Worm (Caenorhabditis elegans) whole organism, mixed stage, embryonic: ENCODE results near the gene C32D5.12.
A peak's percentile ranks its signal among the peaks of the same experiment; 100 is the strongest.

Experiments
- M03D4.4 ChIP-seq: sonication (generic microtip); optimal IDR thresholded peaks from 2 replicates; lab custom pipeline; 2017; ENCODE audit warnings: mild to moderate bottlenecking, missing genetic modification characterization, missing compliant biosample characterization
- bed-3 ChIP-seq: fragments of 200-800 bp; sonication (Bioruptor generic); optimal IDR thresholded peaks from 3 replicates; lab custom pipeline; 2018; ENCODE audit warnings: mild to moderate bottlenecking, missing genetic modification characterization, moderate library complexity, missing compliant biosample characterization
- blmp-1 ChIP-seq: fragments of 150-350 bp; optimal IDR thresholded peaks from 2 replicates; lab custom pipeline; 2014; ENCODE audit warnings: missing biosample characterization, missing genetic modification characterization
- ceh-39 ChIP-seq: fragments of 150-350 bp; optimal IDR thresholded peaks from 2 replicates; lab custom pipeline; 2014; ENCODE audit warnings: missing biosample characterization, missing genetic modification characterization
- ceh-43 ChIP-seq: fragments of 200-800 bp; sonication (Bioruptor generic); optimal IDR thresholded peaks from 2 replicates; lab custom pipeline; 2018; ENCODE audit warnings: mild to moderate bottlenecking, missing genetic modification characterization, moderate library complexity, missing compliant biosample characterization
- ceh-83 ChIP-seq: fragments of 200-800 bp; sonication (Bioruptor generic); optimal IDR thresholded peaks from 2 replicates; lab custom pipeline; 2018; ENCODE audit warnings: mild to moderate bottlenecking, missing genetic modification characterization, missing compliant biosample characterization
- ces-1 ChIP-seq: fragments of 150-350 bp; optimal IDR thresholded peaks from 2 replicates; lab custom pipeline; 2014; ENCODE audit warnings: missing biosample characterization, missing genetic modification reagents, missing genetic modification characterization
- cnd-1 ChIP-seq: fragments of 200-800 bp; sonication (Bioruptor generic); optimal IDR thresholded peaks from 2 replicates; lab custom pipeline; 2018; ENCODE audit warnings: mild to moderate bottlenecking, missing genetic modification characterization, missing compliant biosample characterization
- drap-1 ChIP-seq: fragments of 200-800 bp; sonication (Bioruptor generic); optimal IDR thresholded peaks from 3 replicates; lab custom pipeline; 2018; ENCODE audit warnings: mild to moderate bottlenecking, missing genetic modification characterization, missing compliant biosample characterization
- elt-1 ChIP-seq: sonication (generic microtip); optimal IDR thresholded peaks from 2 replicates; lab custom pipeline; 2017; ENCODE audit warnings: missing genetic modification characterization, mild to moderate bottlenecking, missing compliant biosample characterization, antibody characterized with exemption, moderate library complexity, borderline replicate concordance; ENCODE audit not compliant: insufficient read depth
- elt-3 ChIP-seq: fragments of 150-350 bp; optimal IDR thresholded peaks from 2 replicates; lab custom pipeline; 2014; ENCODE audit warnings: missing biosample characterization, missing genetic modification characterization
- flh-1 ChIP-seq: fragments of 200-800 bp; sonication (Bioruptor generic); optimal IDR thresholded peaks from 2 replicates; lab custom pipeline; 2018; ENCODE audit warnings: mild to moderate bottlenecking, missing genetic modification characterization, moderate library complexity, missing compliant biosample characterization
- ham-2 ChIP-seq: fragments of 200-800 bp; sonication (Bioruptor generic); optimal IDR thresholded peaks from 2 replicates; lab custom pipeline; 2018; ENCODE audit warnings: mild to moderate bottlenecking, missing genetic modification characterization, missing compliant biosample characterization
- hlh-1 ChIP-seq: fragments of 150-350 bp; optimal IDR thresholded peaks from 2 replicates; lab custom pipeline; 2014; ENCODE audit warnings: missing biosample characterization, missing genetic modification reagents, missing genetic modification characterization
- lin-13 ChIP-seq: fragments of 150-350 bp; optimal IDR thresholded peaks from 2 replicates; lab custom pipeline; 2014; ENCODE audit warnings: missing biosample characterization, missing genetic modification characterization
- lin-32 ChIP-seq: fragments of 200-800 bp; sonication (Bioruptor generic); optimal IDR thresholded peaks from 2 replicates; lab custom pipeline; 2018; ENCODE audit warnings: mild to moderate bottlenecking, missing genetic modification characterization, missing compliant biosample characterization
- lsy-2 ChIP-seq: fragments of 150-350 bp; optimal IDR thresholded peaks from 2 replicates; lab custom pipeline; 2014; ENCODE audit warnings: missing biosample characterization, missing genetic modification characterization
- mab-5 ChIP-seq: fragments of 150-350 bp; optimal IDR thresholded peaks from 2 replicates; lab custom pipeline; 2014; ENCODE audit warnings: missing biosample characterization, missing genetic modification characterization
- mep-1 ChIP-seq: fragments of 150-350 bp; optimal IDR thresholded peaks from 2 replicates; lab custom pipeline; 2017; ENCODE audit warnings: missing biosample characterization, missing genetic modification reagents, missing genetic modification characterization, inconsistent platforms
- mls-2 ChIP-seq: sonication (generic microtip); optimal IDR thresholded peaks from 2 replicates; lab custom pipeline; 2016; ENCODE audit warnings: mild to moderate bottlenecking, missing genetic modification characterization, moderate library complexity, missing compliant biosample characterization
- nhr-12 ChIP-seq: fragments of 150-350 bp; optimal IDR thresholded peaks from 2 replicates; lab custom pipeline; 2014; ENCODE audit warnings: missing biosample characterization, missing genetic modification characterization
- nhr-2 ChIP-seq: fragments of 150-350 bp; optimal IDR thresholded peaks from 2 replicates; lab custom pipeline; 2014; ENCODE audit warnings: missing biosample characterization, missing genetic modification characterization
- nhr-237 ChIP-seq: fragments of 150-350 bp; optimal IDR thresholded peaks from 2 replicates; lab custom pipeline; 2014; ENCODE audit warnings: missing biosample characterization, missing genetic modification characterization
- nhr-28 ChIP-seq: fragments of 150-350 bp; optimal IDR thresholded peaks from 2 replicates; lab custom pipeline; 2014; ENCODE audit warnings: missing biosample characterization, missing genetic modification characterization
- pha-4 ChIP-seq: fragments of 150-350 bp; optimal IDR thresholded peaks from 2 replicates; lab custom pipeline; 2018; ENCODE audit warnings: missing biosample characterization, missing genetic modification reagents, missing genetic modification characterization
- sem-2 ChIP-seq: fragments of 200-800 bp; sonication (Bioruptor generic); optimal IDR thresholded peaks from 2 replicates; lab custom pipeline; 2018; ENCODE audit warnings: mild to moderate bottlenecking, missing genetic modification characterization, missing compliant biosample characterization
- snpc-4 ChIP-seq: fragments of 150-350 bp; optimal IDR thresholded peaks from 2 replicates; lab custom pipeline; 2014; ENCODE audit warnings: missing biosample characterization, missing genetic modification characterization
- tbx-8 ChIP-seq: fragments of 200-800 bp; sonication (Bioruptor generic); optimal IDR thresholded peaks from 2 replicates; lab custom pipeline; 2018; ENCODE audit warnings: mild to moderate bottlenecking, missing genetic modification characterization, moderate library complexity, missing compliant biosample characterization
- unc-120 ChIP-seq: sonication (generic microtip); optimal IDR thresholded peaks from 2 replicates; lab custom pipeline; 2017; ENCODE audit warnings: missing genetic modification characterization, missing compliant biosample characterization; ENCODE audit not compliant: poor library complexity, severe bottlenecking
- unc-39 ChIP-seq: fragments of 150-350 bp; optimal IDR thresholded peaks from 2 replicates; lab custom pipeline; 2014; ENCODE audit warnings: missing biosample characterization, missing genetic modification characterization
- unc-62 ChIP-seq: fragments of 150-350 bp; optimal IDR thresholded peaks from 2 replicates; lab custom pipeline; 2014; ENCODE audit warnings: missing biosample characterization, missing genetic modification reagents, missing genetic modification characterization
- zip-8 ChIP-seq: fragments of 150-350 bp; optimal IDR thresholded peaks from 2 replicates; lab custom pipeline; 2014; ENCODE audit warnings: missing biosample characterization, missing genetic modification characterization

Gene C32D5.12

DNA sequence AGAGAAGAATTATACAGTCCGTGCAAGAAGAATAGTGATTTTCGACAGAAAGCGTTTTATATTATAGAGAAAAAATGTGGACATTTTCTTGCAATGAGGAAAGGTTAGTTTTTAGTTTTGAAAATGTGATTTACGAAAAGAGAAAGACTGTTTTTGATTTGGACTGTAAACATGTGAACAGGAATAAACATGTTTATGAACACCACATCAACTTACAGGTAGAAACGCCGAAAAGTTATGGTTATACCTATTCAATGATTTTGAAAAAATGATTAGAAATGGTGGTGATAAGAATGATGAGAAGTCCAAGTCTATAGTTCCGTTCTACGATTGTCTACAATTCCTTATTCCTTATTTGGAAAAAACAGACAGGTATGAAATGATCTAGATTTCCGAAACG is 14.3 kb downstream of the C32D5.12 start:
- TF ChIP-seq snpc-4 (tag; lab: Kevin White, UChicago) (no peak), mep-1 (tag; lab: Kevin White, UChicago) (no peak), lsy-2 (tag; lab: Kevin White, UChicago) (no peak), sem-2 (no peak), ceh-83 (GFP tag; lab: Kevin White, UChicago) (no peak), ceh-43 (no peak), zip-8 (tag; lab: Kevin White, UChicago) (no peak)
- TF ChIP-seq, all 35 proteins: peak for 0

DNA sequence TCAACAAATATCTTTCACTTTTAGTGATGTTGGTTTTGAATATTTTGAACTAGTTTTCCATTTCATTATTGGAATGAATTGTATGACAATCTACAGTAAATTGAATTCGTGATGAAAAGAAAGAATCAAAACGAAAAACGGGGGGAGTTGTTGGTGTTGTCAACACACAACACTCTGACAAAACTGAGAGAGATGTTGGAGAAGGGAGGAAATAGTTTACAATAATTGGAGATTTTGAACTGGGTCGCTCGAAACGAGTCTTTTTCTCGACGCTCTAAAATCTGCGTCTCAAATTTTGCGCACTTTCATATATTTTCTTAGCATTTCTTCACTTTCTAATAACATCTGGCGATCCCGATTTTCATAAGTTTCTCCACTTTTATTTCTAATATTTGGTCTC is 14.9 kb downstream of the C32D5.12 start, which contains the start of gene txt-18:
Gene txt-18, plus strand, starts transcription at position 180 of the 400 bp plus-strand sequence.
- TF ChIP-seq lin-13 (tag; lab: Kevin White, UChicago): no peak
- peak; percentile 42 for TF ChIP-seq nhr-237 (tag; lab: Kevin White, UChicago)

DNA sequence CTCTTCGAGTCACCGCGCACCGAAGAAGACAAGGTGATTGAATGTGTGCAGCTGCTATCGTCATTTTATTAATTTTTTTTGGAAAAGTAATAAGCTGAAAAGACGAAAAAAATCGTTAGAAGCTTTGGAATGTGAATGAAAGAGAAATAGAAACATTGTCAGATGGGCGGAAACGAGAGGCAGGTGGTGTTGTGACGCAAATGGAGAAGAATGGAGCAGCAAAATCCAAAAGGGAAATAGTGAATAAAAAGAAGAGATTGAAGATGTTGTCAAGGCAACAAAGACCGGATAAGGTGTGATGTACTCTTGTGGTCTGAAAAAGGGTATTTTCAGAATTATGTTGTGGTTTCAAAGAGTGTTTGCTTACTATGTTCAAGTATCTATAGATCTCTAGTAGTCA is 16.4 kb downstream of the C32D5.12 start:
- TF ChIP-seq zip-8 (tag; lab: Kevin White, UChicago): no peak
- no peak for TF ChIP-seq nhr-237 (tag; lab: Kevin White, UChicago)
- TF ChIP-seq unc-39: no peak
- TF ChIP-seq mep-1 (tag; lab: Kevin White, UChicago): no peak
- no peak for TF ChIP-seq sem-2
- TF ChIP-seq ham-2 (GFP tag; lab: Kevin White, UChicago): no peak
- TF ChIP-seq unc-120: no peak
- no peak for TF ChIP-seq nhr-2 (tag; lab: Kevin White, UChicago)
- no peak for TF ChIP-seq cnd-1 (tag; lab: Kevin White, UChicago)
- TF ChIP-seq snpc-4 (tag; lab: Kevin White, UChicago): no peak
- no peak for TF ChIP-seq blmp-1 (tag; lab: Kevin White, UChicago)
- no peak for TF ChIP-seq tbx-8 (GFP tag; lab: Kevin White, UChicago)
- no peak for TF ChIP-seq ceh-39 (tag; lab: Kevin White, UChicago)
- no peak for TF ChIP-seq hlh-1
- TF ChIP-seq pha-4: no peak
- TF ChIP-seq ceh-43: no peak
- no peak for TF ChIP-seq flh-1 (GFP tag; lab: Kevin White, UChicago)

DNA sequence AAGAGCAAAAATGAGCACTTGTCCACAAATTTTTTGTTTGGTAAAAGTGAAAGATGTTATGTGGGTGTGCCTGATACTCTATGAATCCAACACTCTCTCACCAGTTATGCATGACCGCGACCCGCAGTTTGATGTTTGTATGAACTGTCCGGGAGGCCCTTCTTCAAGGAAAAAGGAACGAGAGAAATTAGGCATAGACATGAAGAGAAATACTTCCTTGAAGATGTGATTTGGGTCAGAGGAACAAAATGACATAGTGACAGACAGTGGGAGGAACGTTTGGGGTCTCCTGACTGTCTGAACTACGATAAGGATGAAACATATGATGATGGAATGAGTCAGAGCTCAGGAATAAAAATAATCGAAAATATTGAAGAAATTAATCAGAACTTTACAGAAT is 17.7 kb downstream of the C32D5.12 start:
- TF ChIP-seq drap-1 (no peak), tbx-8 (GFP tag; lab: Kevin White, UChicago) (no peak), ceh-43 (no peak), flh-1 (GFP tag; lab: Kevin White, UChicago) (no peak), ham-2 (GFP tag; lab: Kevin White, UChicago) (no peak), sem-2 (no peak)
- TF ChIP-seq, all 35 proteins: peak for 0

DNA sequence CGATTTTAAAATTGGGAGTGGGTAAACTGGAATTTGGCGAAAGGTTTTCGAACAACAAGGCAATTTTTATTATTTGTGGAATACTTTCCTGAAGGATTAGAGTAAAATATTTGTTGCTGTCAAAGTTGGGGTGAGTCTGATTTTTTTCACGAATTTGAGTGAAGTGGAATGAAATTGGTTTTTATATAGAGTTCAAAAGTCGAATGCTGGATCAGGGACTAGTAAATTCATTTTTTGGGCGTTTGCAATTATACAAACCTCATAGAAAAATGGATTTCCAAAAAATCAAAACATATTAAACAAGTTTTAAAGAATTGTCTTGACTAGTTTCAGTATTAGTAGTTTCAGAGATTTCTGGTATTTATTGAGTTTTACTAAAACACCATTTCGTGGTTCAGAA is 18.9 kb downstream of the C32D5.12 start, which contains the start of gene C32D5.7:
Gene C32D5.7, minus strand, starts transcription at position 101 of the 400 bp plus-strand sequence.
- no peak for TF ChIP-seq snpc-4 (tag; lab: Kevin White, UChicago)
- no peak for TF ChIP-seq nhr-237 (tag; lab: Kevin White, UChicago)
- no peak for TF ChIP-seq zip-8 (tag; lab: Kevin White, UChicago)
- no peak for TF ChIP-seq elt-1 (tag; lab: Kevin White, UChicago)
- TF ChIP-seq flh-1 (GFP tag; lab: Kevin White, UChicago): no peak
- no peak for TF ChIP-seq unc-39
- no peak for TF ChIP-seq M03D4.4 (tag; lab: Kevin White, UChicago)
- TF ChIP-seq unc-120: no peak
- TF ChIP-seq nhr-28: no peak
- TF ChIP-seq unc-62 (GFP tag; lab: Kevin White, UChicago): no peak
- TF ChIP-seq blmp-1 (tag; lab: Kevin White, UChicago): no peak
- no peak for TF ChIP-seq cnd-1 (tag; lab: Kevin White, UChicago)
- TF ChIP-seq elt-3 (tag; lab: Kevin White, UChicago): no peak
- no peak for TF ChIP-seq drap-1
- TF ChIP-seq mab-5 (tag; lab: Kevin White, UChicago): no peak
- no peak for TF ChIP-seq ceh-83 (GFP tag; lab: Kevin White, UChicago)
- no peak for TF ChIP-seq ces-1 (GFP tag; lab: Kevin White, UChicago)
- TF ChIP-seq mls-2: no peak
- TF ChIP-seq ceh-43: no peak
- no peak for TF ChIP-seq bed-3
- TF ChIP-seq, all 35 proteins: peak for 0

DNA sequence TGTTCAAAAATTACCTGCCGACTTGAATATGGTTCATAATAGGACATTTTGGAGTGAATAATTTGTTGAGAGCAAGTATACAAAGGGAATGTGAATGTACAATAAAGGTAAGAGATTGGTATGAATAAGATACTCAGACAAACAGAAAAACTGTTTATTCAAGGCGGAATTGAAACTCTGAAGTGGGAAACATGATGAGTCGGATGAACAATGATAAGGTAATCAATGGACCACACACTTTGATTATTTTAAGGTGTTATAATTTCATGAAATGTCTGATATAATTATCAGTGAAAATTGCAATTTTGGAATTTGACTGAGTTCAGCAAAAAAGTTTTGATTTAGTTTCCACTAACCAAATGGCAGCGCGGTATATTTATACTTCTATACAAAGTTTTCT is 19.3 kb downstream of the C32D5.12 start:
- TF ChIP-seq lin-13 (tag; lab: Kevin White, UChicago) (no peak), elt-1 (tag; lab: Kevin White, UChicago) (no peak), unc-62 (GFP tag; lab: Kevin White, UChicago) (no peak), ceh-39 (tag; lab: Kevin White, UChicago) (no peak), flh-1 (GFP tag; lab: Kevin White, UChicago) (no peak), lin-32 (GFP tag; lab: Kevin White, UChicago) (no peak), nhr-12 (tag; lab: Kevin White, UChicago) (no peak)
